Fruit fly (Drosophila melanogaster): ENCODE data around the gene CG46463.

DNA sequence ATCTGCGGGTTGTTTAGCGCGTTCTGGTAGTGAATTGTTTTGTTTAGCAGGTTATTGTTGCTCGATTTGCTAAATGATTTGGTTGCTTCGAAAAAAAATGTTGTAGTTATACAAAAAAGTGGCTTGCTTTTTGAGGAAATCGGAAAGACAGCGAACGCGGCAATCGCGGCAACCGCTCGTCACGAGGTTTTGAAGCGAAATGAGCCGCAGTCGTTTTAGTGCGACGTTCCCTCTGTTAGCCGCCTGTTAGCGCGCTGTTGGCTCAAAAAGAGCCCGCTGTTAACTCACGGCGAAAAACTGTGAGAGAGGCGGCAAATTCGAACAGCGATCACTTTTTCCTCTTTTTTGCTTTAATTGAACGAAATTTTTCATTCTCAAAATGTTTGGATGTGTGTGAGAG, 43.4 kb upstream of the CG46463 start:
- no peak for TF ChIP-seq Myc (optimal IDR thresholded peaks at IDR 0.05)
- TF ChIP-seq Sin3A (optimal IDR thresholded peaks at IDR 0.05) = no peak
